Fruit fly (Drosophila melanogaster): ENCODE measurements around the gene CG12219.
A peak's percentile ranks its signal among the peaks of the same experiment; 100 is the strongest.

CG12219 gene

DNA sequence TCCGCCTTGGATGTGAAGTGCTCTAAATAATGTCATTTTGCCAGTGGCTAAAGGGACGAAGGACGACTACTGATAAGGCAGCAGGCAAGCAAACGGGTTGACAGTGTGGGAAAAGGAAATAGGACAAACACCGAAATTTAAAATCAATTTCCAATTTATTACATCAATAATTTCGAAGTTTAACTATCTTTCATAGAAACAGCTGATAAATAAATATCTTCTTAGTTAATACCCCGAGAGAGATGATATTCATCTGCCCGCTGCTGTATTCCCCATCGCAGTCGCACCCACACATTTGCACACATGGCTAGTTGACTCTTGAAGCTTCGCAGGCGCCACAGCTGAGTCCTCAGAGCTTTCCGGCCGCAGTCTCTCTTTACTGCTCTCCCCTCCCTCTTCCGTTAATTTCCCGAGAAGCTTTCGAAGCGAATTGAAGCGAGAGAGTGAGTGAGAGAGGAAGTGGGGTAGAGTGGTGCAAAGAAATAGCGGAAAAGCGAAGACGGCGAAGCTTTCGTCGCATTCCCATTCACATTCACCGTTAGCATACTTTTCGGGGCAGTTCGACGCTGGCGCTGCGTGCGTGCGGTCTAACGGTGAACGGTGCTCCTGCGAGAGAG, 15.9 kb upstream of the CG12219 start (continued):
- TF ChIP-seq CG17359 (tag; optimal IDR thresholded peaks at IDR 0.05) (peak; percentile 62), Med (GFP tag) (peak; percentile 90), Ets97D (GFP tag; optimal IDR thresholded peaks at IDR 0.05) (no peak), Stat92E (GFP tag; optimal IDR thresholded peaks at IDR 0.05) (no peak), D19A (tag; optimal IDR thresholded peaks at IDR 0.05) (peak; percentile 20), Hey (tag; optimal IDR thresholded peaks at IDR 0.05) (no peak), chn (GFP tag; optimal IDR thresholded peaks at IDR 0.05) (peak; percentile 42), D (optimal IDR thresholded peaks at IDR 0.05) (no peak), D (GFP tag; optimal IDR thresholded peaks at IDR 0.05) (peak; percentile 34), CG4328 (GFP tag; optimal IDR thresholded peaks at IDR 0.05) (no peak), CG13624 (GFP tag; optimal IDR thresholded peaks at IDR 0.05) (peak; percentile 34), CG6175 (GFP tag; IDR thresholded peaks at IDR 0.05) (peak; percentile 44; the same call in 1 of the 3 replicates), CG5180 (GFP tag; optimal IDR thresholded peaks at IDR 0.05) (peak; percentile 23), unpg (GFP tag; optimal IDR thresholded peaks at IDR 0.05) (no peak), ara (GFP tag; IDR thresholded peaks at IDR 0.05) (peak; percentile 33; the same call in 1 of the 2 replicates), pum (GFP tag; optimal IDR thresholded peaks at IDR 0.05) (no peak), Oaz (GFP tag; IDR thresholded peaks at IDR 0.05) (peak; percentile 58; the same call in 1 of the 2 replicates), abd-A (tag; optimal IDR thresholded peaks at IDR 0.05) (peak; percentile 50), lab (GFP tag; optimal IDR thresholded peaks at IDR 0.05) (peak; percentile 86), Vsx1 (GFP tag; optimal IDR thresholded peaks at IDR 0.05) (no peak), CG8089 (GFP tag; optimal IDR thresholded peaks at IDR 0.05) (peak; percentile 8), Rx (GFP tag; IDR thresholded peaks at IDR 0.05) (peak; percentile 49), CG42726 (GFP tag; IDR thresholded peaks at IDR 0.05; ENCODE audit: partially characterized antibody) (no peak), CG13123 (GFP tag; optimal IDR thresholded peaks at IDR 0.05) (no peak), sisA (GFP tag; IDR thresholded peaks at IDR 0.05) (peak; percentile 64), CG15073 (GFP tag; optimal IDR thresholded peaks at IDR 0.05) (no peak), otp (GFP tag; IDR thresholded peaks at IDR 0.05) (no peak), Bgb (GFP tag; IDR thresholded peaks at IDR 0.05; ENCODE audit: partially characterized antibody) (no peak), CG6254 (GFP tag; optimal IDR thresholded peaks at IDR 0.05) (no peak), CG33557 (GFP tag; optimal IDR thresholded peaks at IDR 0.05) (no peak), CG10462 (GFP tag; optimal IDR thresholded peaks at IDR 0.05) (no peak), twi (tag; optimal IDR thresholded peaks at IDR 0.05) (no peak), ase (GFP tag; IDR thresholded peaks at IDR 0.05) (peak; percentile 56; the same call in 2 of the 3 replicates), CG17912 (GFP tag; optimal IDR thresholded peaks at IDR 0.05) (no peak), Hr39 (optimal IDR thresholded peaks at IDR 0.05) (no peak), CG18764 (GFP tag; optimal IDR thresholded peaks at IDR 0.05) (no peak), Blimp-1 (GFP tag; optimal IDR thresholded peaks at IDR 0.05) (peak; percentile 54), CG1603 (tag; optimal IDR thresholded peaks at IDR 0.05) (peak; percentile 69), maf-S (GFP tag; optimal IDR thresholded peaks at IDR 0.05) (peak; percentile 18), ac (GFP tag; optimal IDR thresholded peaks at IDR 0.05) (no peak), CG13775 (GFP tag; optimal IDR thresholded peaks at IDR 0.05) (peak; percentile 41), nerfin-1 (tag; optimal IDR thresholded peaks at IDR 0.05) (peak; percentile 57), CG34422 (GFP tag; IDR thresholded peaks at IDR 0.05) (peak; percentile 67; the same call in 2 of the 3 replicates), aop (GFP tag; IDR thresholded peaks at IDR 0.05) (no peak), vfl (GFP tag; optimal IDR thresholded peaks at IDR 0.05) (no peak), Optix (GFP tag; IDR thresholded peaks at IDR 0.05) (peak; percentile 62; the same call in 2 of the 3 replicates), Hmr (GFP tag; optimal IDR thresholded peaks at IDR 0.05) (peak; percentile 85), mirr (GFP tag; optimal IDR thresholded peaks at IDR 0.05) (peak; percentile 39), cato (GFP tag; optimal IDR thresholded peaks at IDR 0.05; ENCODE audit: borderline replicate concordance) (no peak), CG10654 (GFP tag; optimal IDR thresholded peaks at IDR 0.05) (peak; percentile 13)
